Fruit fly (Drosophila melanogaster) Kc167 (cell line): Measurements from ENCODE around the gene beat-Vc.

Source experiments
- Myc ChIP-seq: fragments of >200 bp; optimal IDR thresholded peaks from 2 replicates; lab custom pipeline; 2017; ENCODE audit warnings: missing external identifiers
- Sin3A ChIP-seq: fragments of >200 bp; optimal IDR thresholded peaks from 2 replicates; lab custom pipeline; 2018; ENCODE audit warnings: missing external identifiers
- h ChIP-seq: fragments of >200 bp; optimal IDR thresholded peaks from 3 replicates; lab custom pipeline; 2018; ENCODE audit warnings: missing external identifiers
- insv ChIP-seq: fragments of >200 bp; optimal IDR thresholded peaks from 3 replicates; lab custom pipeline; 2018; ENCODE audit warnings: missing external identifiers
- psq ChIP-seq: fragments of >200 bp; optimal IDR thresholded peaks from 2 replicates; lab custom pipeline; 2017; ENCODE audit warnings: missing external identifiers
- ttk ChIP-seq: sonication (Bioruptor generic); optimal IDR thresholded peaks from 2 replicates; lab custom pipeline; 2017; ENCODE audit warnings: missing external identifiers

DNA sequence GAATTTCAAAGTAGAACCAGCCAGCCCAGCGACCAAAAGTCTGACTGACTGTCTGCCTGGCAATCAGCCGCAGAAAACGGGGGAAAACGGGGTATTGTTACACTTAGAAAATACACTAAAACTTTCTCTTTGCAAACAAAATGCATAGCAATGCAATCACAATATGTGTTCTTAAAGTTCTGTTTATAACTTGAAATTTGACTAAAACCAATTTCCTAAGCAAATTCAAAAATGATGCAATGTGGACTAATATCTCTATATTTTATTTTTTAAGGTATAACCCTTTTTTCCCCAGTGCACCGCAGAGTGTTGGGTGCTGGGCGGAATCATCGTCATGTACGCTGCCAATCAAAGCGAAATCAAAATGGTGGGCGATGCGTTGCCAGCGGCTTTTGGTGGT, 32.0 kb downstream of the beat-Vc start:
- TF ChIP-seq psq (lab: Kevin White, UChicago) (no peak), h (lab: Kevin White, UChicago) (no peak), Sin3A (no peak), ttk (lab: Kevin White, UChicago) (no peak), insv (lab: Kevin White, UChicago) (no peak), Myc (no peak)
